Worm (Caenorhabditis elegans): Measurements from ENCODE around the gene nrfl-1.

- TF ChIP-seq W03F9.2 (tag; optimal IDR thresholded peaks at IDR 0.05): no peak
- no peak for TF ChIP-seq him-1 (tag; optimal IDR thresholded peaks at IDR 0.05)
Observed at ce11 chrIV:9135377-9135776, 16.5 kb downstream of the nrfl-1 start, which contains the start of gene delm-1.

All from whole organism, L4/young adult.